Fruit fly (Drosophila melanogaster) whole organism: ENCODE measurements around the gene Vm26Ac.

Experiments
- CG8478 ChIP-seq: fragments of >200 bp; optimal IDR thresholded peaks from 2 replicates; lab custom pipeline; 2018; ENCODE audit warnings: inconsistent platforms
- pan ChIP-seq: fragments of >200 bp; optimal IDR thresholded peaks from 2 replicates; lab custom pipeline; 2017
- psq ChIP-seq: fragments of >200 bp; optimal IDR thresholded peaks from 2 replicates; lab custom pipeline; 2017
- usp ChIP-seq: fragments of >200 bp; optimal IDR thresholded peaks from 2 replicates; lab custom pipeline; 2017; ENCODE audit warnings: missing biosample characterization, missing genetic modification characterization, mixed read lengths

dm6 chr2L:5974122-5974521 is 15.7 kb upstream of the Vm26Ac start:
- TF ChIP-seq CG8478 (lab: Kevin White, UChicago), result no peak
- no peak for TF ChIP-seq psq (lab: Kevin White, UChicago)
- no peak for TF ChIP-seq usp (GFP tag; lab: Kevin White, UChicago)
- TF ChIP-seq pan (lab: Kevin White, UChicago), result no peak
